Worm (Caenorhabditis elegans) whole organism, L4/young adult: ENCODE results near the gene F48G7.13.

Experiments used
- W03F9.2 ChIP-seq: fragments of 150-350 bp; optimal IDR thresholded peaks from 2 replicates; lab custom pipeline; 2014; ENCODE audit warnings: missing biosample characterization, missing genetic modification characterization
- dao-5 ChIP-seq: sonication (generic microtip); optimal IDR thresholded peaks from 2 replicates; lab custom pipeline; 2016; ENCODE audit warnings: missing genotype, missing genetic modification characterization, moderate library complexity, missing compliant biosample characterization
- him-1 ChIP-seq: sonication (generic microtip); optimal IDR thresholded peaks from 2 replicates; lab custom pipeline; 2016; ENCODE audit warnings: missing genotype, missing genetic modification reagents, missing genetic modification characterization, missing compliant biosample characterization

F48G7.13 gene

DNA sequence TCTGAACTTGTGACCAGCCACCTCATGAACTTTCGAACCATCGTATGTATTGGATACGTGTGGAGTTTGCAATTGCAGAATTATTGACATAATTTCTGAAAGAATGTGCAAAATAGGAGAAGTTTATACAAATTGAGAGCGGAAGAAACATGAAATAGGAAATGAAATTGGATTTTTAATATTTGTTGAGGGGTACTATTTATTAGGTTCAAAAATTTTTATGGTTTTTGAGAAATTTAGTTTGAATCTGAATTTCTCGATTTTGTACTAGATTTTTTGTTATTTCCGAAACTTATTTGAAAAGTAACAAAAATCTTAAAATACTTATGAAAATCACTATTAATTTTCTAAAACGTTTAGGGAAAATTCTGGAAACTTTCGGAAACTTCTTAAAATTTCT lies 13.2 kb downstream of the F48G7.13 start, which contains the start of gene F48G7.9:
Gene F48G7.9 (minus strand): TSS at position 101 of the 400 bp plus-strand sequence.
- no peak for TF ChIP-seq him-1 (tag; lab: Kevin White, UChicago)
- no peak for TF ChIP-seq dao-5
- TF ChIP-seq W03F9.2 = no peak

DNA sequence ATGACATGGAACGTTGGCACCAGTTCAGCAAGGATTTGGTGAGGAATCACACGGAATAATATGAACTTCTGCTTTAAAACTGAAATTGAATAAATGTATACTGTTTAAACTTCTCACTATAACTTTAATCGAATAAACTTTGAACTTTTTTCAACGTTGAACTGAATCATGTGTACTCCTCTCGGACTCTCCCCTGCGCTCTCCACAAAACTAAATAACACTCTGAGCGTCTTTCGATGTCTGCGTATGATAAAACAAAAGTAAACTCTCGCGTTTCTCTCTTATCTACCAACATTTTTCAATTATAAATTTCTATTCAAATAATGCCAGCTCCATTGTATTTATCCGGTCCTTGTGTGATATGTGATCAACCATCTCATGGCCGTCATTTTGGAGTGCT lies 16.5 kb downstream of the F48G7.13 start:
- TF ChIP-seq W03F9.2 (no peak), him-1 (tag; lab: Kevin White, UChicago) (no peak), dao-5 (no peak)

ce11 chrV:634855-635254 lies 19.5 kb downstream of the F48G7.13 start, which contains the start of gene F48G7.10:
Gene F48G7.10, minus strand, starts transcription at chrV:634955.
- TF ChIP-seq him-1 (tag; lab: Kevin White, UChicago) (no peak), W03F9.2 (no peak), dao-5 (no peak)

DNA sequence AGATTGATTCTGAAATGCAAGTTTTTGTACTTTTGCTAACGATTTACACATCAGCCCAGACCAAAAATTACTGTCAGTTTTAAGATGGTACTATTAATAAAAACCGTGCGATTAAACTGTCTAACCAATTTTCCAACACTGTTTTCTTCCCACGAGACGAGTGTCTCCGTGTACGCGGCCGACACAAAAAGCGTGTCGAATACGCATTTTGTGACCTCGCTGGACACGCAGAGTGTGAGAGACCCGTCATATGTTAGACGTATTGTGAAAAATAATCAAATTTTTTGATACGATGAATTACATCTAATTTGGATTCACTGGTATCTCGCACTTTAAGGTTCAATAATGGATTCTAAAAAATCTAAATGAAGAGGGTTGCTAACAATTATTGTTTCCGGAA lies 20.3 kb downstream of the F48G7.13 start:
- TF ChIP-seq dao-5 (no peak), him-1 (tag; lab: Kevin White, UChicago) (no peak), W03F9.2 (no peak)

DNA sequence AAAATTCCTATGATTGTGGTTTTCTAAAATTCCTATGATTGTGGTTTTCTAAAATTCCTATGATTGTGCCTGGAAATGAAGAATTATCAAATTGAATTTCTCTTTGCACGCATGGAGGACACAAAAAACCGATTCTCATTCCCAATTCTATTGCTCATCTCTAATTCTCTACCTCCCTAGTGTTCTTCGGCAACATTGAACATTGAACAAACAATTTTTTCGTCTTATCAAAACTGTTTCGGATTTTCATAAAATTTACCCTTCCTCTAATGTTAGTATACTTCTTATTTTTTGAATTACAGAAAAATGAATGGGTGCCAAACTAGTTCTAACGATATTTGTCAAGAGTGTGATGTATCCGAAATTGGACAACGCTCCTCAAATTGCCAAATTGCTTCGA lies 20.9 kb downstream of the F48G7.13 start, which contains the start of gene pals-31:
Gene pals-31 (plus strand): TSS at position 301 of the 400 bp plus-strand sequence.
- TF ChIP-seq dao-5 = no peak
- no peak for TF ChIP-seq W03F9.2
- no peak for TF ChIP-seq him-1 (tag; lab: Kevin White, UChicago)

DNA sequence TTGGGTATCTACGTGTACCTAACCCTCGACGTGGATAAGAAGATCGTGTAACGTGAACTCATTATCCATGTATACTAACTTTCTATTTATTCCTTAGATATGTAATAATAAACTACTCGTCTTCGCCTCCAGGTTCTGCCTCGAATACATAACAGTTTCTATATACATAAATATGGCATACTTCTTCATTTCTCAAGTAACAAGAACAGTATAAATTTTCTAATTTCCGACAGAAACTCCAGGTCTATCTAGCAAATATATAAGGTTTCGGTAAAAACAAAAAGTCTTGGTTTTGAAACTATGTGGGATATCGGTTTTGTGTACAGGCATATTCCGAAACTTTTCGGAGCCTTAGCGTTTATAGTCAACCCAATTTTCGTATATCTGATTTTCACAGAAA lies 23.0 kb downstream of the F48G7.13 start, which contains the start of gene srj-37:
Gene srj-37 (plus strand): TSS at position 301 of the 400 bp plus-strand sequence.
- no peak for TF ChIP-seq him-1 (tag; lab: Kevin White, UChicago)
- TF ChIP-seq dao-5 = no peak
- no peak for TF ChIP-seq W03F9.2

DNA sequence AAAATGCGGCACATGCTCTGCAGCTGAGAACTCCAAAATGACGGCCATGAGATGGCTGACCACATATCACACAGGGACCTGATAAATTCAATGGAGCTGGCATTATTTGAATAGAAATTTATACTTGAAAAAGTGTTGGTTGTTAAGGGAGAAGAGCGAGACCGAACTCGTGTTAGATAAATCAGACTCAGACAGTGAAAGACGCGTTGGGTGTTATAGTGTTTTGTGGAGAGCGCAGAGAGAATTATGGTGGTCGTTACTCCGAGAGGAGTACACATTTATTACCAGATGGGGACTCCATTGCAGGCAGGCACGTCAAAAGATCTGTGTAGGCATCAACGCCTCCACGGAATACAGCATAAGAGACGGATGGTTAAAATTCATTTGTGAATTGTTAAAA lies 27.4 kb downstream of the F48G7.13 start, which contains the start of gene nhr-190:
Gene nhr-190 (minus strand): TSS at position 175 of the 400 bp plus-strand sequence.
- no peak for TF ChIP-seq dao-5
- no peak for TF ChIP-seq him-1 (tag; lab: Kevin White, UChicago)
- TF ChIP-seq W03F9.2 = no peak

DNA sequence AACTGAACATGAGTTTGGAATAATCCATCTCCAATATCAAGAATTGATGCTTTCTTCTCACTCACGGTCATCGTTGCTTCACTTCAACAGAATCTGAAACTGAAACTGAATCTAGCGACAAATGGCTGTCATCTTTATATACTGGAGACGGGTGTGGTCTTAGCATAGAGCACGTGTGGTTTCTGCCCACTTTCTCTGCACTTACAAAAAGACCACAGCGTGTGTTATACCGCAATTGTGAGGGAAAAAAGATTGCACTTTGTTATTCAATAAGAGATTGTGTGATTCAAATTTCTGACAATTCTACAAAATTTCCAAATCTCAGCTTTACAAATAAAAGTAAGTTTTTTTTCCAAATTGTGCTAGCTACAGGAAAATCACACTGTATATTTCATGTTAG lies 30.8 kb downstream of the F48G7.13 start, which contains the start of gene F48G7.12:
Gene F48G7.12 (minus strand): TSS at position 101 of the 400 bp plus-strand sequence.
- TF ChIP-seq W03F9.2 (no peak), him-1 (tag; lab: Kevin White, UChicago) (no peak), dao-5 (no peak)

ce11 chrV:646888-647287 lies 31.5 kb downstream of the F48G7.13 start, which contains the start of gene ugt-42:
Gene ugt-42, plus strand, starts transcription at chrV:647188.
- no peak for TF ChIP-seq him-1 (tag; lab: Kevin White, UChicago)
- TF ChIP-seq dao-5 = no peak
- no peak for TF ChIP-seq W03F9.2

- TF ChIP-seq W03F9.2 (no peak), dao-5 (no peak), him-1 (tag; lab: Kevin White, UChicago) (no peak)
Measured at ce11 chrV:652940-653339, 37.6 kb downstream of the F48G7.13 start, which contains the start of gene srj-5. Gene srj-5, minus strand, starts transcription at chrV:653040.

DNA sequence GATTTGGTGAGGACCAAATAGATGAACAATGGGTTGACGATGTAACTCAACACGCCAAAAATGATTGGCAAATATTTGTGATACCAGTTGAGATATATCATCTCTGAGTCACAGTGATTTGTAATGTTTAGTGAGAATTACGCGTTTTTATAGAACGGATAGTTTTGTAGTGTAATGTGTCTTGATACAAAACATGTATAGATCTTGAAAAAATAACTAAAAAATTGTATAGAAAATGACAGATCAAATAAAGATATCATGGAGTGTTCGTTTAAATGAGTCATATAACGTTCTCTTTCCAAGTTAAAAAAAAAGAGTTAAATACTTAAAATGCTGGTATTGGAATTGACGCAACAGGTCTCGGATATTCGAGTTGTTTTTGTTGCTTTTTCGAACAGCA lies 39.0 kb downstream of the F48G7.13 start, which contains the start of gene srj-6:
Gene srj-6 (minus strand): TSS at position 101 of the 400 bp plus-strand sequence.
- no peak for TF ChIP-seq dao-5
- no peak for TF ChIP-seq him-1 (tag; lab: Kevin White, UChicago)
- no peak for TF ChIP-seq W03F9.2

- TF ChIP-seq him-1 (tag; lab: Kevin White, UChicago) (no peak), W03F9.2 (no peak), dao-5 (no peak)
Measured at ce11 chrV:655823-656222, 40.4 kb downstream of the F48G7.13 start, which contains the start of gene srh-245. Gene srh-245, minus strand, starts transcription at chrV:655923.

DNA sequence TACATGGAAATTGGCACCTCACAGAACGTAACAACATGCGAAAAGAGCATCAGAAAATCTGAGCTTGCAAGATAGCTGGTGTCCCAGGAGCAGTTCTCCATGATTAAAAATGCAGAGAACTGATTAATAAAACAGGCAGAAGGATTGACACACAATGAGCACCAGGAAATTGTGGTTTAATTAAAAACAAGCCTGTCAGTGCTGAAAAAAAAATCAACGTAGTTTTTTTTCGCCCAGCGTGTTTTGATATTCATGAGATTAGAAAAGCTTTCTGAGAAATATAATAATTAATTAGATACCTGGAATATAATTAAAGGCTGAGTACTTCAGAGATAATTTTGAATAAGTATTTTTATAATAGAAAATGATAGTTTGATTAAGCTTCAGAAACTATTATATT lies 42.3 kb downstream of the F48G7.13 start, which contains the start of gene srh-246:
Gene srh-246 (minus strand): TSS at position 101 of the 400 bp plus-strand sequence.
- no peak for TF ChIP-seq him-1 (tag; lab: Kevin White, UChicago)
- no peak for TF ChIP-seq W03F9.2
- TF ChIP-seq dao-5 = no peak

ce11 chrV:660210-660609 lies 44.8 kb downstream of the F48G7.13 start, which contains the start of gene F31F4.17:
Gene F31F4.17, minus strand, starts transcription at chrV:660310.
- no peak for TF ChIP-seq him-1 (tag; lab: Kevin White, UChicago)
- no peak for TF ChIP-seq W03F9.2
- no peak for TF ChIP-seq dao-5

- no peak for TF ChIP-seq him-1 (tag; lab: Kevin White, UChicago)
- no peak for TF ChIP-seq W03F9.2
- no peak for TF ChIP-seq dao-5
Measured at ce11 chrV:664337-664847, 49.0 kb downstream of the F48G7.13 start, which contains the start of the genes F31F4.11 and srh-266. Gene F31F4.11, minus strand, starts transcription at chrV:664437. Gene srh-266, plus strand, starts transcription at chrV:664797.
